Worm (Caenorhabditis elegans) whole organism, early embryonic: Measurements from ENCODE around the gene srw-123.

Experiments
- ama-1 ChIP-seq: fragments of 150-350 bp; optimal IDR thresholded peaks from 2 replicates; lab custom pipeline; 2014
- ceh-36 ChIP-seq: sonication (generic microtip); optimal IDR thresholded peaks from 2 replicates; lab custom pipeline; 2016; ENCODE audit warnings: missing genetic modification characterization, inconsistent platforms, missing compliant biosample characterization
- flt-1 ChIP-seq: fragments of 200-800 bp; sonication (Bioruptor generic); IDR thresholded peaks from 2 replicates; pipeline ENCODE4 v1.3.6; 2022; ENCODE audit warnings: missing genetic modification characterization, missing compliant biosample characterization
- hmbx-1 ChIP-seq: sonication (generic microtip); optimal IDR thresholded peaks from 2 replicates; lab custom pipeline; 2016; ENCODE audit warnings: mild to moderate bottlenecking, missing genetic modification characterization, missing compliant biosample characterization
- pes-1 ChIP-seq: fragments of 200-800 bp; sonication (Bioruptor generic); IDR thresholded peaks from 2 replicates; pipeline ENCODE4 v1.3.6; 2022; ENCODE audit warnings: missing genetic modification reagents, missing genetic modification characterization, missing compliant biosample characterization

DNA sequence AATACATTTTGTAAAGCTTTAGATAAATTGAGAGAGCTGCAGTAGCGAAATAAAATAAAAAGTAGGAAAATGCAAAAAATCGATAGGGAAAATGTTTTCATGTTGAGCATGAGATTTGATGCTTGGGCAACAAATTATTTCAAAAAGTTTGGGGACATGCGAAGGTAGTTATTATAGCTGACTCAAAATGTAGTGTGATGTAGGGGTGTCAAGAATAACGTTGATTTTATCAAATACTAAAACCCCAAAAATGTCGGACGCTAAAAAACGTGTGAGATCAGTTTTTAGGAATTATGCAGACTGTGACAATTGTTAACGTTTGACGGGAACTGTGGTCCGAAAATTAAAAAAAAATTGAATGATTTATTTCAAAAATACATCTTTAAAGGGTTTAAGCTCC lies 46.1 kb upstream of the srw-123 start, which contains the start of gene irld-12:
- TF ChIP-seq ama-1 (lab: Kevin White, UChicago) (no peak), pes-1 (GFP tag; lab: Robert Waterston, UW) (no peak), hmbx-1 (tag; lab: Kevin White, UChicago) (no peak), ceh-36 (tag; lab: Kevin White, UChicago) (no peak), flt-1 (GFP tag; lab: Robert Waterston, UW) (no peak)
